Fruit fly (Drosophila melanogaster) whole organism, embryonic: ENCODE measurements around the gene Cisd2.

Source experiments
- ATbp ChIP-seq: fragments of 200-800 bp; sonication (Bioruptor generic); optimal IDR thresholded peaks from 2 replicates; lab custom pipeline; 2017; ENCODE audit warnings: missing biosample characterization, mild to moderate bottlenecking, missing genetic modification characterization, missing genetic modification reagents
- CG10147 ChIP-seq: fragments of 200-800 bp; sonication (Bioruptor generic); optimal IDR thresholded peaks from 2 replicates; lab custom pipeline; 2019; ENCODE audit warnings: missing biosample characterization, mild to moderate bottlenecking, missing genetic modification characterization, moderate library complexity
- CG10431 ChIP-seq: fragments of 200-800 bp; sonication (Bioruptor generic); optimal IDR thresholded peaks from 3 replicates; lab custom pipeline; 2018; ENCODE audit warnings: missing biosample characterization, mild to moderate bottlenecking, missing genetic modification characterization
- CG12155 ChIP-seq: fragments of 200-800 bp; sonication (Bioruptor generic); optimal IDR thresholded peaks from 3 replicates; lab custom pipeline; 2016; ENCODE audit warnings: missing biosample characterization, missing genetic modification characterization
- CG12391 ChIP-seq: fragments of 200-800 bp; sonication (Bioruptor generic); optimal IDR thresholded peaks from 3 replicates; lab custom pipeline; 2018; ENCODE audit warnings: missing biosample characterization, mild to moderate bottlenecking, missing genetic modification characterization, moderate library complexity
- CG13775 ChIP-seq: fragments of 200-800 bp; sonication (Bioruptor generic); optimal IDR thresholded peaks from 3 replicates; lab custom pipeline; 2017; ENCODE audit warnings: missing biosample characterization, mild to moderate bottlenecking, missing genetic modification characterization
- CG1529 ChIP-seq: fragments of 200-800 bp; sonication (Bioruptor generic); optimal IDR thresholded peaks from 3 replicates; lab custom pipeline; 2018; ENCODE audit warnings: missing biosample characterization, missing genetic modification characterization
- CG16813 ChIP-seq: fragments of 200-800 bp; sonication (Bioruptor generic); IDR thresholded peaks from 3 replicates; pipeline ENCODE4 v1.3.6; 2022; ENCODE audit warnings: missing biosample characterization, missing genetic modification characterization; ENCODE audit not compliant: partially characterized antibody
- CG17612 ChIP-seq: fragments of 200-800 bp; sonication (Bioruptor generic); IDR thresholded peaks from 2 replicates; pipeline ENCODE4 v1.3.6; 2022; ENCODE audit warnings: missing biosample characterization, missing genetic modification characterization
- CG30403 ChIP-seq: fragments of 200-800 bp; sonication (Bioruptor generic); optimal IDR thresholded peaks from 3 replicates; lab custom pipeline; 2016; ENCODE audit warnings: missing biosample characterization, missing genetic modification characterization
- CG33213 ChIP-seq: fragments of 200-800 bp; sonication (Bioruptor generic); optimal IDR thresholded peaks from 3 replicates; lab custom pipeline; 2016; ENCODE audit warnings: missing biosample characterization, missing genetic modification characterization
- CG3726 ChIP-seq: fragments of 200-800 bp; sonication (Bioruptor generic); IDR thresholded peaks from 3 replicates; pipeline ENCODE4, ENCODE4 v1.3.6; 2022; ENCODE audit warnings: missing biosample characterization, missing genetic modification characterization
- CG4328 ChIP-seq: fragments of 200-800 bp; sonication (Bioruptor generic); optimal IDR thresholded peaks from 3 replicates; lab custom pipeline; 2017; ENCODE audit warnings: missing biosample characterization, missing genetic modification reagents, missing genetic modification characterization
- CG4730 ChIP-seq: fragments of 200-800 bp; sonication (Bioruptor generic); IDR thresholded peaks from 2 replicates; pipeline ENCODE4 v1.3.6; 2022; ENCODE audit warnings: missing biosample characterization, missing genetic modification characterization
- CG4820 ChIP-seq: fragments of 200-800 bp; sonication (Bioruptor generic); optimal IDR thresholded peaks from 3 replicates; lab custom pipeline; 2016; ENCODE audit warnings: missing biosample characterization, missing genetic modification characterization
- CG6175 ChIP-seq: fragments of 200-800 bp; sonication (Bioruptor generic); IDR thresholded peaks from 3 replicates; pipeline ENCODE4 v1.3.6; 2022; ENCODE audit warnings: missing biosample characterization, missing genetic modification characterization
- CG7839 ChIP-seq: fragments of 200-800 bp; sonication (Bioruptor generic); optimal IDR thresholded peaks from 3 replicates; lab custom pipeline; 2018; ENCODE audit warnings: missing biosample characterization, mild to moderate bottlenecking, missing genetic modification characterization, moderate library complexity
- CG8281 ChIP-seq: fragments of 200-800 bp; sonication (Bioruptor generic); optimal IDR thresholded peaks from 2 replicates; lab custom pipeline; 2018; ENCODE audit warnings: missing biosample characterization, mild to moderate bottlenecking, missing genetic modification characterization, moderate library complexity
- CG8290 ChIP-seq, 3 experiments: fragments of 200-800 bp; sonication (Bioruptor generic); optimal IDR thresholded peaks; 2 replicates each; lab custom pipeline; 2016 to 2019; ENCODE audit warnings: missing biosample characterization in 3 of 3, missing genetic modification characterization in 3 of 3, mild to moderate bottlenecking in 2 of 3, moderate library complexity in 1 of 3
- CG8359 ChIP-seq: fragments of 200-800 bp; sonication (Bioruptor generic); optimal IDR thresholded peaks from 2 replicates; lab custom pipeline; 2017; ENCODE audit warnings: missing biosample characterization, mild to moderate bottlenecking, missing genetic modification characterization, borderline replicate concordance
- CG8765 ChIP-seq: fragments of 200-800 bp; sonication (Bioruptor generic); IDR thresholded peaks from 2 replicates; pipeline ENCODE4 v1.3.6; 2022; ENCODE audit warnings: missing biosample characterization, missing genetic modification characterization
- Camta ChIP-seq: fragments of 200-800 bp; sonication (Bioruptor generic); optimal IDR thresholded peaks from 2 replicates; lab custom pipeline; 2016; ENCODE audit warnings: missing biosample characterization, missing genetic modification characterization
- CrebB ChIP-seq: fragments of 200-800 bp; sonication (Bioruptor generic); optimal IDR thresholded peaks from 3 replicates; lab custom pipeline; 2018; ENCODE audit warnings: missing biosample characterization, mild to moderate bottlenecking, missing genetic modification characterization
- Dad ChIP-seq: fragments of 200-800 bp; sonication (Bioruptor generic); optimal IDR thresholded peaks from 3 replicates; lab custom pipeline; 2016; ENCODE audit warnings: missing biosample characterization, missing genetic modification characterization
- ERR ChIP-seq: fragments of 200-800 bp; sonication (Bioruptor generic); optimal IDR thresholded peaks from 2 replicates; lab custom pipeline; 2016; ENCODE audit warnings: missing biosample characterization, missing genetic modification characterization
- Ets65A ChIP-seq: fragments of 200-800 bp; sonication (Bioruptor generic); peaks from one replicate; lab custom pipeline; 2016; ENCODE audit warnings: missing biosample characterization, missing genetic modification characterization
- Gsc ChIP-seq: fragments of 200-800 bp; sonication (Bioruptor generic); IDR thresholded peaks from 2 replicates; pipeline ENCODE4 v1.3.6; 2022; ENCODE audit warnings: missing biosample characterization, missing genetic modification characterization
- Myb ChIP-seq: fragments of 200-800 bp; sonication (Bioruptor generic); optimal IDR thresholded peaks from 2 replicates; lab custom pipeline; 2016; ENCODE audit warnings: missing biosample characterization, missing genetic modification characterization
- NFAT ChIP-seq: fragments of 200-800 bp; sonication (Bioruptor generic); IDR thresholded peaks from 2 replicates; pipeline ENCODE4 v1.3.6; 2022; ENCODE audit warnings: missing biosample characterization, missing genetic modification characterization
- Scr ChIP-seq: fragments of 200-800 bp; sonication (Bioruptor generic); IDR thresholded peaks from 2 replicates; pipeline ENCODE4 v1.3.6; 2022; ENCODE audit warnings: missing biosample characterization, missing genetic modification characterization; ENCODE audit not compliant: partially characterized antibody
- cato ChIP-seq: fragments of 200-800 bp; sonication (Bioruptor generic); optimal IDR thresholded peaks from 2 replicates; lab custom pipeline; 2016; ENCODE audit warnings: missing biosample characterization, missing genetic modification characterization, borderline replicate concordance
- crc ChIP-seq: fragments of 200-800 bp; sonication (Bioruptor generic); optimal IDR thresholded peaks from 2 replicates; lab custom pipeline; 2016; ENCODE audit warnings: missing biosample characterization, missing genetic modification characterization
- dan ChIP-seq: fragments of 200-800 bp; sonication (Bioruptor generic); IDR thresholded peaks from 2 replicates; pipeline ENCODE4 v1.3.6; 2022; ENCODE audit warnings: missing biosample characterization, missing genetic modification characterization
- dysf ChIP-seq: fragments of 200-800 bp; sonication (Bioruptor generic); IDR thresholded peaks from 3 replicates; pipeline ENCODE4 v1.3.6; 2022; ENCODE audit warnings: missing biosample characterization, missing genetic modification characterization
- gce ChIP-seq: fragments of 200-800 bp; sonication (Bioruptor generic); IDR thresholded peaks from 3 replicates; pipeline ENCODE4 v1.3.6; 2022; ENCODE audit warnings: missing biosample characterization, missing genetic modification characterization
- grn ChIP-seq: fragments of 200-800 bp; sonication (Bioruptor generic); optimal IDR thresholded peaks from 3 replicates; lab custom pipeline; 2017; ENCODE audit warnings: missing biosample characterization, missing genetic modification characterization
- gsb-n ChIP-seq: fragments of 200-800 bp; sonication (Bioruptor generic); optimal IDR thresholded peaks from 3 replicates; lab custom pipeline; 2018; ENCODE audit warnings: missing biosample characterization, mild to moderate bottlenecking, missing genetic modification characterization
- jigr1 ChIP-seq: fragments of 200-800 bp; sonication (Bioruptor generic); IDR thresholded peaks from 3 replicates; pipeline ENCODE4 v1.3.6; 2022; ENCODE audit warnings: missing biosample characterization, missing genetic modification characterization
- lov ChIP-seq, 2 experiments: fragments of 200-800 bp in 1 of 2; fragments of >200 bp in 1 of 2; sonication (Bioruptor generic) in 1 of 2; IDR thresholded peaks in 1 of 2; optimal IDR thresholded peaks in 1 of 2; 2 replicates in 1 of 2; 3 replicates in 1 of 2; pipeline versions ENCODE4 v1.3.6 to Lab custom; 2017 to 2022; ENCODE audit warnings: missing biosample characterization in 1 of 2, missing genetic modification characterization in 1 of 2
- nmo ChIP-seq: fragments of 200-800 bp; sonication (Bioruptor generic); optimal IDR thresholded peaks from 2 replicates; lab custom pipeline; 2018; ENCODE audit warnings: missing biosample characterization, mild to moderate bottlenecking, missing genetic modification characterization, moderate library complexity
- prd ChIP-seq, 3 experiments: fragments of >200 bp in 2 of 3; fragments of 200-800 bp in 1 of 3; sonication (Bioruptor generic) in 1 of 3; optimal IDR thresholded peaks in 2 of 3; IDR thresholded peaks in 1 of 3; 2 replicates in 2 of 3; 3 replicates in 1 of 3; pipeline versions ENCODE4 v1.3.6 to Lab custom; 2017 to 2022; ENCODE audit warnings: missing biosample characterization in 1 of 3, missing genetic modification characterization in 1 of 3
- row ChIP-seq: fragments of 200-800 bp; sonication (Bioruptor generic); IDR thresholded peaks from 3 replicates; pipeline ENCODE4 v1.3.6; 2022; ENCODE audit warnings: missing biosample characterization, missing genetic modification characterization
- salm ChIP-seq: fragments of 200-800 bp; sonication (Bioruptor generic); optimal IDR thresholded peaks from 2 replicates; lab custom pipeline; 2018; ENCODE audit warnings: missing biosample characterization, mild to moderate bottlenecking, missing genetic modification characterization
- stc ChIP-seq: fragments of 200-800 bp; sonication (Bioruptor generic); IDR thresholded peaks from 2 replicates; pipeline ENCODE4 v1.3.6; 2022; ENCODE audit warnings: missing biosample characterization, missing genetic modification characterization
- stwl ChIP-seq: fragments of 200-800 bp; sonication (Bioruptor generic); optimal IDR thresholded peaks from 3 replicates; lab custom pipeline; 2018; ENCODE audit warnings: missing biosample characterization, mild to moderate bottlenecking, missing genetic modification characterization, moderate library complexity
- unc-4 ChIP-seq: fragments of 200-800 bp; sonication (Bioruptor generic); IDR thresholded peaks from 2 replicates; pipeline ENCODE4 v1.3.6; 2022; ENCODE audit warnings: missing biosample characterization, missing genetic modification characterization; ENCODE audit not compliant: partially characterized antibody
- usp ChIP-seq: fragments of >200 bp; optimal IDR thresholded peaks from 2 replicates; lab custom pipeline; 2017; ENCODE audit warnings: missing biosample characterization, missing genetic modification characterization
- vvl ChIP-seq: fragments of 200-800 bp; sonication (Bioruptor generic); IDR thresholded peaks from 2 replicates; pipeline ENCODE4 v1.3.6; 2022; ENCODE audit warnings: missing biosample characterization, missing genetic modification characterization

The Cisd2 gene

dm6 chr3R:29207012-29207656 is 16.1 kb downstream of the Cisd2 start (continued):
- TF ChIP-seq lov (optimal IDR thresholded peaks at IDR 0.05; lab: Kevin White, UChicago) (no peak), lov (GFP tag; IDR thresholded peaks at IDR 0.05; lab: Robert Waterston, UW) (peak; percentile 64; the same call in 1 of the 3 replicates), CG4730 (GFP tag; lab: Robert Waterston, UW) (peak; percentile 69), usp (GFP tag; lab: Kevin White, UChicago) (no peak), NFAT (GFP tag; lab: Robert Waterston, UW) (0 out of 2 replicates have a peak, but pooled peaks have one; percentile 26), Ets65A (GFP tag; lab: Kevin White, UChicago) (peak; percentile 85), CrebB (tag; lab: Kevin White, UChicago) (no peak), Myb (GFP tag; lab: Kevin White, UChicago) (no peak), grn (peak; percentile 2), dan (no peak), CG10431 (peak; percentile 34), CG12391 (tag; lab: Kevin White, UChicago) (peak; percentile 50), CG7839 (tag; lab: Kevin White, UChicago) (peak; percentile 70), Camta (no peak), CG3726 (no peak; the same call in 2 of the 3 replicates), CG16813 (GFP tag; lab: Robert Waterston, UW) (no peak), CG8290 (GFP tag; optimal IDR thresholded peaks at IDR 0.05; lab: Kevin White, UChicago) (no peak), CG8290 (tag; optimal IDR thresholded peaks at IDR 0.05; lab: Kevin White, UChicago) (peak in 1 of 2 experiments; percentile 13), vvl (GFP tag; lab: Robert Waterston, UW) (peak; percentile 82), row (GFP tag; lab: Robert Waterston, UW) (peak; percentile 86), stc (peak; percentile 57), Dad (GFP tag; lab: Kevin White, UChicago) (no peak), ERR (GFP tag; lab: Kevin White, UChicago) (no peak), CG1529 (GFP tag; lab: Kevin White, UChicago) (no peak), gce (GFP tag; lab: Robert Waterston, UW) (0 out of 3 replicates have a peak, but pooled peaks have one; percentile 51), CG33213 (GFP tag; lab: Kevin White, UChicago) (no peak), CG12155 (peak; percentile 20), Scr (GFP tag; lab: Robert Waterston, UW) (no peak), unc-4 (GFP tag; lab: Robert Waterston, UW) (no peak), CG30403 (GFP tag; lab: Kevin White, UChicago) (peak; percentile 33), ATbp (GFP tag; lab: Kevin White, UChicago) (peak; percentile 39), CG17612 (GFP tag; lab: Robert Waterston, UW) (peak; percentile 28; the same call in 1 of the 2 replicates), cato (no peak), dysf (GFP tag; lab: Robert Waterston, UW) (peak; percentile 83), stwl (tag; lab: Kevin White, UChicago) (no peak), CG13775 (GFP tag; lab: Kevin White, UChicago) (peak; percentile 16), jigr1 (GFP tag; lab: Robert Waterston, UW) (no peak), Gsc (GFP tag; lab: Robert Waterston, UW) (0 out of 2 replicates have a peak, but pooled peaks have one; percentile 12), CG10147 (peak; percentile 32), gsb-n (peak; percentile 42), crc (no peak), nmo (peak; percentile 64), CG6175 (GFP tag; lab: Robert Waterston, UW) (no peak; the same call in 2 of the 3 replicates), salm (no peak), CG8359 (no peak), prd (optimal IDR thresholded peaks at IDR 0.05; lab: Kevin White, UChicago) (no peak), prd (GFP tag; IDR thresholded peaks at IDR 0.05; lab: Robert Waterston, UW) (peak; percentile 77), CG8281 (tag; lab: Kevin White, UChicago) (peak; percentile 13), CG4820 (GFP tag; lab: Kevin White, UChicago) (peak; percentile 20), CG4328 (GFP tag; lab: Kevin White, UChicago) (peak; percentile 3), CG8765 (no peak)
